Worm (Caenorhabditis elegans) whole organism, L2 larva: ENCODE results near the gene T13C2.7.

ENCODE experiments used
- C34F6.9 ChIP-seq: fragments of 150-350 bp; optimal IDR thresholded peaks from 2 replicates; lab custom pipeline; 2014; ENCODE audit warnings: missing biosample characterization, missing genetic modification characterization
- F13H6.1 ChIP-seq: sonication (generic microtip); optimal IDR thresholded peaks from 2 replicates; lab custom pipeline; 2016; ENCODE audit warnings: missing genetic modification characterization, missing compliant biosample characterization
- R02D3.7 ChIP-seq: fragments of 150-350 bp; optimal IDR thresholded peaks from 2 replicates; lab custom pipeline; 2014; ENCODE audit warnings: missing biosample characterization, missing genetic modification characterization
- Y55F3AM.14 ChIP-seq: fragments of 200-800 bp; sonication (Bioruptor generic); optimal IDR thresholded peaks from 2 replicates; lab custom pipeline; 2018; ENCODE audit warnings: mild to moderate bottlenecking, missing genetic modification characterization, missing compliant biosample characterization
- ZK546.5 ChIP-seq: sonication (generic microtip); optimal IDR thresholded peaks from 2 replicates; lab custom pipeline; 2017; ENCODE audit warnings: missing biosample characterization, missing genetic modification characterization
- alr-1 ChIP-seq: fragments of 150-350 bp; optimal IDR thresholded peaks from 2 replicates; lab custom pipeline; 2014; ENCODE audit warnings: missing biosample characterization, missing genetic modification characterization
- ama-1 ChIP-seq: fragments of 150-350 bp; optimal IDR thresholded peaks from 2 replicates; lab custom pipeline; 2018; ENCODE audit warnings: inconsistent platforms
- blmp-1 ChIP-seq: sonication (generic microtip); optimal IDR thresholded peaks from 2 replicates; lab custom pipeline; 2017; ENCODE audit warnings: missing genetic modification characterization, mild to moderate bottlenecking, missing compliant biosample characterization, antibody characterized with exemption, moderate library complexity; ENCODE audit not compliant: insufficient read depth
- ceh-16 ChIP-seq: fragments of 150-350 bp; optimal IDR thresholded peaks from 2 replicates; lab custom pipeline; 2014; ENCODE audit warnings: missing biosample characterization, missing genetic modification characterization
- crh-2 ChIP-seq: sonication (generic microtip); optimal IDR thresholded peaks from 2 replicates; lab custom pipeline; 2017; ENCODE audit warnings: missing biosample characterization, missing genetic modification characterization
- dmd-4 ChIP-seq: sonication (generic microtip); optimal IDR thresholded peaks from 2 replicates; lab custom pipeline; 2017; ENCODE audit warnings: missing biosample characterization, missing genetic modification characterization
- elt-1 ChIP-seq: fragments of 150-350 bp; optimal IDR thresholded peaks from 2 replicates; lab custom pipeline; 2014; ENCODE audit warnings: missing biosample characterization, missing genetic modification characterization
- elt-3 ChIP-seq: sonication (generic microtip); optimal IDR thresholded peaks from 2 replicates; lab custom pipeline; 2017; ENCODE audit warnings: missing biosample characterization, missing genetic modification characterization
- gmeb-1 ChIP-seq: fragments of 150-350 bp; optimal IDR thresholded peaks from 2 replicates; lab custom pipeline; 2014; ENCODE audit warnings: missing biosample characterization, missing genetic modification characterization
- lin-11 ChIP-seq: fragments of 150-350 bp; sonication (generic microtip); optimal IDR thresholded peaks from 2 replicates; lab custom pipeline; 2014; ENCODE audit warnings: missing biosample characterization, missing genetic modification characterization, inconsistent platforms, mixed read lengths
- lin-13 ChIP-seq: fragments of 150-350 bp; optimal IDR thresholded peaks from 2 replicates; lab custom pipeline; 2014; ENCODE audit warnings: missing biosample characterization, missing genetic modification reagents, missing genetic modification characterization
- lsy-2 ChIP-seq, 2 experiments: fragments of 150-350 bp in 1 of 2; sonication (generic microtip) in 1 of 2; optimal IDR thresholded peaks; 2 replicates each; lab custom pipeline; 2014 to 2017; ENCODE audit warnings: missing biosample characterization in 2 of 2, missing genetic modification characterization in 2 of 2
- mab-5 ChIP-seq: fragments of 150-350 bp; optimal IDR thresholded peaks from 2 replicates; lab custom pipeline; 2014; ENCODE audit warnings: missing biosample characterization, missing genetic modification characterization
- mbf-1 ChIP-seq: sonication (generic microtip); optimal IDR thresholded peaks from 2 replicates; lab custom pipeline; 2017; ENCODE audit warnings: missing biosample characterization, missing genetic modification characterization
- mdl-1 ChIP-seq, 2 experiments: fragments of 150-350 bp in 1 of 2; sonication (generic microtip) in 1 of 2; optimal IDR thresholded peaks; 2 replicates each; lab custom pipeline; 2017; ENCODE audit warnings: missing biosample characterization in 2 of 2, missing genetic modification characterization in 2 of 2
- nhr-10 ChIP-seq: sonication (generic microtip); optimal IDR thresholded peaks from 2 replicates; lab custom pipeline; 2017; ENCODE audit warnings: missing biosample characterization, missing genetic modification characterization
- nhr-11 ChIP-seq: fragments of 150-350 bp; optimal IDR thresholded peaks from 2 replicates; lab custom pipeline; 2014; ENCODE audit warnings: missing biosample characterization, missing genetic modification characterization
- nhr-12 ChIP-seq: fragments of 150-350 bp; optimal IDR thresholded peaks from 2 replicates; lab custom pipeline; 2014; ENCODE audit warnings: missing biosample characterization, missing genetic modification characterization
- nhr-129 ChIP-seq: fragments of 150-350 bp; optimal IDR thresholded peaks from 2 replicates; lab custom pipeline; 2014; ENCODE audit warnings: missing biosample characterization, missing genetic modification characterization
- nhr-21 ChIP-seq: fragments of 150-350 bp; optimal IDR thresholded peaks from 2 replicates; lab custom pipeline; 2014; ENCODE audit warnings: missing biosample characterization, missing genetic modification characterization
- nhr-237 ChIP-seq: fragments of 150-350 bp; optimal IDR thresholded peaks from 2 replicates; lab custom pipeline; 2014; ENCODE audit warnings: missing biosample characterization, missing genetic modification characterization
- nhr-25 ChIP-seq: fragments of 150-350 bp; sonication (generic microtip); optimal IDR thresholded peaks from 3 replicates; lab custom pipeline; 2014; ENCODE audit warnings: missing biosample characterization, missing genetic modification characterization
- nhr-6 ChIP-seq: fragments of 150-350 bp; optimal IDR thresholded peaks from 2 replicates; lab custom pipeline; 2014; ENCODE audit warnings: missing biosample characterization, missing genetic modification characterization
- nhr-77 ChIP-seq: fragments of 150-350 bp; optimal IDR thresholded peaks from 2 replicates; lab custom pipeline; 2014; ENCODE audit warnings: missing biosample characterization, missing genetic modification characterization
- peb-1 ChIP-seq: fragments of 150-350 bp; optimal IDR thresholded peaks from 2 replicates; lab custom pipeline; 2014; ENCODE audit warnings: missing biosample characterization, missing genetic modification characterization
- sem-4 ChIP-seq: fragments of 150-350 bp; optimal IDR thresholded peaks from 2 replicates; lab custom pipeline; 2014; ENCODE audit warnings: missing biosample characterization, missing genetic modification reagents, missing genetic modification characterization
- skn-1 ChIP-seq: sonication (generic microtip); optimal IDR thresholded peaks from 2 replicates; lab custom pipeline; 2017; ENCODE audit warnings: missing biosample characterization, missing genetic modification characterization
- sma-3 ChIP-seq: sonication (generic microtip); optimal IDR thresholded peaks from 2 replicates; lab custom pipeline; 2016; ENCODE audit warnings: missing genetic modification reagents, missing genetic modification characterization, missing compliant biosample characterization
- sma-9 ChIP-seq, 2 experiments: fragments of 150-350 bp in 1 of 2; sonication (generic microtip) in 1 of 2; optimal IDR thresholded peaks; 2 replicates each; lab custom pipeline; 2014 to 2016; ENCODE audit warnings: missing genetic modification characterization in 2 of 2, mild to moderate bottlenecking in 1 of 2, missing biosample characterization in 1 of 2, missing compliant biosample characterization in 1 of 2, missing genetic modification reagents in 1 of 2, moderate library complexity in 1 of 2
- snpc-4 ChIP-seq: fragments of 150-350 bp; optimal IDR thresholded peaks from 2 replicates; lab custom pipeline; 2014; ENCODE audit warnings: missing biosample characterization, missing genetic modification characterization
- unc-39 ChIP-seq: fragments of 150-350 bp; optimal IDR thresholded peaks from 2 replicates; lab custom pipeline; 2014; ENCODE audit warnings: missing biosample characterization, missing genetic modification characterization
- unc-55 ChIP-seq: fragments of 150-350 bp; sonication (generic microtip); optimal IDR thresholded peaks from 3 replicates; lab custom pipeline; 2014; ENCODE audit warnings: missing biosample characterization, missing genetic modification reagents, missing genetic modification characterization
- unc-62 ChIP-seq: fragments of 150-350 bp; optimal IDR thresholded peaks from 2 replicates; lab custom pipeline; 2014; ENCODE audit warnings: missing biosample characterization, missing genetic modification reagents, missing genetic modification characterization
- zag-1 ChIP-seq: fragments of 150-350 bp; optimal IDR thresholded peaks from 2 replicates; lab custom pipeline; 2014; ENCODE audit warnings: missing biosample characterization, missing genetic modification characterization
- ztf-11 ChIP-seq: sonication (generic microtip); optimal IDR thresholded peaks from 2 replicates; lab custom pipeline; 2017; ENCODE audit warnings: missing biosample characterization, missing genetic modification characterization
- ztf-4 ChIP-seq: fragments of 150-350 bp; optimal IDR thresholded peaks from 2 replicates; lab custom pipeline; 2014; ENCODE audit warnings: missing biosample characterization, missing genetic modification characterization

T13C2.7 gene

ce11 chrII:6803024-6803423, 23.8 kb downstream of the T13C2.7 start, which contains the start of gene tab-1:
tab-1 (plus strand) TSS chrII:6803324.
- TF ChIP-seq nhr-6 (tag; lab: Kevin White, UChicago) (no peak), nhr-12 (tag; lab: Kevin White, UChicago) (no peak), snpc-4 (tag; lab: Kevin White, UChicago) (no peak), Y55F3AM.14 (no peak), alr-1 (tag; lab: Kevin White, UChicago) (no peak), gmeb-1 (no peak), peb-1 (tag; lab: Kevin White, UChicago) (no peak), sem-4 (tag; lab: Kevin White, UChicago) (no peak)
- TF ChIP-seq, all 48 proteins: peak for 0

DNA sequence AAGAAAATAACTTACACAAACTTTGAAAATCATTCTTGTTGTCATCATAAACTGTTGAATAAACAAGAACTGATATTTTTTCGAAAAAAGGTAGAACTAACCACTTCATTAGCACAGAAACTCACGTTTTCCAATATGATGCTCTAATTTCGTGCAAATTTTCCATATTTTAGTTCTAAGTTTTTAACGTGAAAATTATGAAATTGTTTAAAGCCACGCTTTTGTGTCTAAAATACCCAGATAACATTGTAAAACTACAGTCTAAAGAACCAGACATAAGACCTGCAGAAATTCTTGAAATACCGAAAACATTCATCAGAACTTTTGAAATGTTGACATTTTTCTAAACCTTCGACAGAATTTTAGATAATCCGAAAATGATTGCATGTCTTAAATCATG, 28.0 kb downstream of the T13C2.7 start, which contains the start of gene F31E8.5:
Gene F31E8.5, minus strand, starts transcription at position 101 of the 400 bp plus-strand sequence.
- TF ChIP-seq ztf-11 (tag; lab: Kevin White, UChicago) (no peak), nhr-77 (tag; lab: Kevin White, UChicago) (no peak), unc-39 (tag; lab: Kevin White, UChicago) (no peak), mbf-1 (no peak)

DNA sequence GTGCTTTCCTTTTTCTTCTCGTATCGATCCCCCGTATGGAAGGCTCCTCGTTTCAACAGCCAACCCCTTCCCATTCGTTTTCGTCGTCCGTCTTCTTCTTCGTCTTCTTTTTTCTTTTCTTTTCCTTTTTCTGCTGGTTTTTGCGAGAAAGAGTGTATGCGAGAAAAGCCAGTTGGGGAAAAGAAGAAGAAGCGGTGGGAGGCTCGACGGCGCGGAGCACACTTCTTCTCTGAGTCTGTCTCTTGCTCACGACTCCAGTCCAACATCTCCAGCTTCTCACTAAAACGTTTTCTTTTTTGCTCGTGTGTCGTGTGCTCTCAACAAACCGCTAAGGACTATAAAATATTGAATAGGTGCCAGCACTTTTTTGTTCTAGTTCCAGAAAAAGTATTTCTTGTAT, 29.3 kb downstream of the T13C2.7 start:
- TF ChIP-seq unc-55 (GFP tag; lab: Kevin White, UChicago) (peak; percentile 82), zag-1 (tag; lab: Kevin White, UChicago) (peak; percentile 55), lsy-2 (tag; optimal IDR thresholded peaks at IDR 0.05; lab: Kevin White, UChicago) (peak in 1 of 2 experiments; percentile 38), F13H6.1 (tag; lab: Kevin White, UChicago) (peak; percentile 0), nhr-11 (tag; lab: Kevin White, UChicago) (no peak), C34F6.9 (tag; lab: Kevin White, UChicago) (peak; percentile 76), R02D3.7 (no peak), lin-11 (peak; percentile 46), nhr-129 (tag; lab: Kevin White, UChicago) (peak; percentile 40), nhr-6 (tag; lab: Kevin White, UChicago) (no peak)

- TF ChIP-seq lin-11 (no peak), snpc-4 (tag; lab: Kevin White, UChicago) (no peak), R02D3.7 (no peak), nhr-10 (tag; lab: Kevin White, UChicago) (no peak), F13H6.1 (tag; lab: Kevin White, UChicago) (no peak), peb-1 (tag; lab: Kevin White, UChicago) (no peak), ceh-16 (tag; lab: Kevin White, UChicago) (no peak), elt-1 (tag; lab: Kevin White, UChicago) (no peak), Y55F3AM.14 (no peak), unc-39 (tag; lab: Kevin White, UChicago) (no peak), ZK546.5 (tag; lab: Kevin White, UChicago) (no peak), unc-62 (no peak), zag-1 (tag; lab: Kevin White, UChicago) (no peak), crh-2 (tag; lab: Kevin White, UChicago) (no peak), ztf-11 (tag; lab: Kevin White, UChicago) (no peak), lsy-2 (tag; optimal IDR thresholded peaks at IDR 0.05; lab: Kevin White, UChicago) (no peak), unc-55 (GFP tag; lab: Kevin White, UChicago) (no peak), nhr-6 (tag; lab: Kevin White, UChicago) (no peak)
These were observed 31.5 kb downstream of the T13C2.7 start, which contains the start of gene snt-1 for ce11 chrII:6810663-6811062. snt-1 (plus strand) TSS chrII:6810963.

DNA sequence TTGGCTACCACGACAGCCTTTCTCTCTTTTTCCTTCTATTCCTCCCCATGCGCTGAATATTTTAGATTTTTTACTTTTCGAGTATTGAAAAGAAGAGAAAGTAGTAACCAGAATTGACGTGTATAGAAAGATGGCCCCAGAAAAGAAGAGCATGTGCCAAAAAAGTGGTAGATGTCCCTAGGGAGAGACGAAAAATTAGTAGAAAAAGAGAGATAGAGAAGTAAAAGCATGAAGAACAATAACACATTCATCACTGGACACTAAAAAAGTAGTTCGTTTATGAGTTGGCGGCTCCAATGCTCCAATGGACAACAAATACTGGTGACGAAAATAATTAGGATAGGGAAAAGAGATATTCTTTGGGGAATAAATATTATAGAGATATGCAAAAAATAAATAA, 33.3 kb downstream of the T13C2.7 start:
- TF ChIP-seq F13H6.1 (tag; lab: Kevin White, UChicago) (no peak), sem-4 (tag; lab: Kevin White, UChicago) (no peak), skn-1 (tag; lab: Kevin White, UChicago) (no peak), sma-9 (GFP tag; optimal IDR thresholded peaks at IDR 0.05; lab: Kevin White, UChicago) (peak; percentile 12), sma-9 (tag; optimal IDR thresholded peaks at IDR 0.05; lab: Kevin White, UChicago) (no peak), lin-13 (GFP tag; lab: Kevin White, UChicago) (no peak), ZK546.5 (tag; lab: Kevin White, UChicago) (no peak), sma-3 (no peak), ztf-4 (tag; lab: Kevin White, UChicago) (no peak), gmeb-1 (no peak), ama-1 (lab: Kevin White, UChicago) (no peak), R02D3.7 (no peak), dmd-4 (tag; lab: Kevin White, UChicago) (no peak), blmp-1 (tag; lab: Kevin White, UChicago) (no peak), ceh-16 (tag; lab: Kevin White, UChicago) (no peak), nhr-21 (no peak), zag-1 (tag; lab: Kevin White, UChicago) (peak; percentile 35), elt-1 (tag; lab: Kevin White, UChicago) (no peak), peb-1 (tag; lab: Kevin White, UChicago) (no peak), unc-62 (no peak), crh-2 (tag; lab: Kevin White, UChicago) (peak; percentile 17), nhr-11 (tag; lab: Kevin White, UChicago) (no peak), snpc-4 (tag; lab: Kevin White, UChicago) (no peak), lsy-2 (tag; optimal IDR thresholded peaks at IDR 0.05; lab: Kevin White, UChicago) (peak in 1 of 2 experiments; percentile 17), mbf-1 (no peak), unc-39 (tag; lab: Kevin White, UChicago) (no peak), C34F6.9 (tag; lab: Kevin White, UChicago) (peak; percentile 20), mdl-1 (tag; optimal IDR thresholded peaks at IDR 0.05; lab: Kevin White, UChicago) (peak in 1 of 2 experiments; percentile 47), mab-5 (tag; lab: Kevin White, UChicago) (peak; percentile 21), nhr-237 (tag; lab: Kevin White, UChicago) (no peak), nhr-10 (tag; lab: Kevin White, UChicago) (no peak), elt-3 (tag; lab: Kevin White, UChicago) (no peak), nhr-25 (no peak)
